Worm (Caenorhabditis elegans) whole organism, L1 larva: ENCODE data around the gene T24B8.3.
A peak's percentile ranks its signal among the peaks of the same experiment; 100 is the strongest.

ENCODE experiments used
- C16A3.4 ChIP-seq: fragments of 150-350 bp; optimal IDR thresholded peaks from 2 replicates; lab custom pipeline; 2014; ENCODE audit warnings: missing biosample characterization, missing genetic modification characterization
- F16B12.6 ChIP-seq: fragments of 150-350 bp; optimal IDR thresholded peaks from 2 replicates; lab custom pipeline; 2014; ENCODE audit warnings: missing biosample characterization, missing genetic modification characterization
- Y116A8C.19 ChIP-seq: sonication (generic microtip); optimal IDR thresholded peaks from 2 replicates; lab custom pipeline; 2016; ENCODE audit warnings: missing compliant biosample characterization, missing genetic modification characterization, borderline replicate concordance
- aha-1 ChIP-seq: fragments of 150-350 bp; optimal IDR thresholded peaks from 2 replicates; lab custom pipeline; 2014; ENCODE audit warnings: missing biosample characterization, missing genetic modification characterization
- aly-2 ChIP-seq: fragments of 150-350 bp; optimal IDR thresholded peaks from 2 replicates; lab custom pipeline; 2014; ENCODE audit warnings: missing biosample characterization, missing genetic modification characterization
- ceh-63 ChIP-seq: fragments of 200-800 bp; sonication (Bioruptor generic); optimal IDR thresholded peaks from 2 replicates; lab custom pipeline; 2018; ENCODE audit warnings: mild to moderate bottlenecking, missing genetic modification characterization, missing compliant biosample characterization
- ceh-8 ChIP-seq: fragments of 200-800 bp; sonication (Bioruptor generic); optimal IDR thresholded peaks from 2 replicates; lab custom pipeline; 2018; ENCODE audit warnings: mild to moderate bottlenecking, missing genetic modification characterization, moderate library complexity, missing compliant biosample characterization
- ceh-90 ChIP-seq: sonication (generic microtip); optimal IDR thresholded peaks from 2 replicates; lab custom pipeline; 2016; ENCODE audit warnings: missing genetic modification characterization, missing compliant biosample characterization
- dpl-1 ChIP-seq, 3 experiments: fragments of 150-350 bp in 2 of 3; sonication (generic microtip) in 1 of 3; optimal IDR thresholded peaks; 2 replicates each; lab custom pipeline; 2014 to 2017; ENCODE audit warnings: missing biosample characterization in 3 of 3, missing genetic modification characterization in 3 of 3, missing genetic modification reagents in 3 of 3
- dsc-1 ChIP-seq: sonication (generic microtip); optimal IDR thresholded peaks from 2 replicates; lab custom pipeline; 2016; ENCODE audit warnings: mild to moderate bottlenecking, missing genetic modification characterization, missing compliant biosample characterization
- efl-1 ChIP-seq, 4 experiments: fragments of 150-350 bp; optimal IDR thresholded peaks in 3 of 4; peaks in 1 of 4; 1 replicate in 1 of 4; 2 replicates in 3 of 4; lab custom pipeline; 2014; ENCODE audit warnings: missing biosample characterization in 2 of 4, missing genetic modification characterization in 2 of 4, missing genetic modification reagents in 2 of 4
- efl-3 ChIP-seq: fragments of 200-800 bp; sonication (Bioruptor generic); optimal IDR thresholded peaks from 2 replicates; lab custom pipeline; 2018; ENCODE audit warnings: mild to moderate bottlenecking, missing genetic modification characterization, missing compliant biosample characterization
- egl-27 ChIP-seq, 2 experiments: fragments of 150-350 bp in 1 of 2; sonication (generic microtip); optimal IDR thresholded peaks; 3 replicates each; lab custom pipeline; 2017 to 2018; ENCODE audit warnings: missing biosample characterization in 2 of 2, missing genetic modification characterization in 2 of 2, missing genetic modification reagents in 2 of 2
- elt-2 ChIP-seq: sonication (generic microtip); optimal IDR thresholded peaks from 2 replicates; lab custom pipeline; 2016; ENCODE audit warnings: missing genetic modification characterization, mild to moderate bottlenecking, inconsistent platforms, missing compliant biosample characterization, missing genetic modification reagents
- ets-5 ChIP-seq: fragments of 200-800 bp; sonication (Bioruptor generic); IDR thresholded peaks from 2 replicates; pipeline ENCODE4 v1.3.6; 2022; ENCODE audit warnings: missing genetic modification characterization, missing compliant biosample characterization
- fkh-10 ChIP-seq: sonication (generic microtip); optimal IDR thresholded peaks from 2 replicates; lab custom pipeline; 2017; ENCODE audit warnings: missing biosample characterization, missing genetic modification reagents, missing genetic modification characterization
- fkh-8 ChIP-seq: sonication (generic microtip); optimal IDR thresholded peaks from 2 replicates; lab custom pipeline; 2016; ENCODE audit warnings: mild to moderate bottlenecking, missing genetic modification characterization, missing compliant biosample characterization
- fos-1 ChIP-seq: fragments of 150-350 bp; optimal IDR thresholded peaks from 2 replicates; lab custom pipeline; 2014; ENCODE audit warnings: missing biosample characterization, missing genetic modification characterization
- grh-1 ChIP-seq: fragments of 200-800 bp; sonication (Bioruptor generic); IDR thresholded peaks from 2 replicates; pipeline ENCODE4 v1.3.6; 2022; ENCODE audit warnings: missing genetic modification reagents, missing genetic modification characterization, missing compliant biosample characterization
- hlh-17 ChIP-seq: fragments of 200-800 bp; sonication (Bioruptor generic); optimal IDR thresholded peaks from 2 replicates; lab custom pipeline; 2018; ENCODE audit warnings: missing genetic modification characterization, mild to moderate bottlenecking, missing compliant biosample characterization, moderate library complexity, borderline replicate concordance
- hpl-2 ChIP-seq: fragments of 150-350 bp; optimal IDR thresholded peaks from 2 replicates; lab custom pipeline; 2014; ENCODE audit warnings: missing biosample characterization, missing genetic modification reagents, missing genetic modification characterization
- irx-1 ChIP-seq: sonication (generic microtip); optimal IDR thresholded peaks from 2 replicates; lab custom pipeline; 2016; ENCODE audit warnings: missing genetic modification characterization, missing compliant biosample characterization
- isw-1 ChIP-seq: fragments of 200-800 bp; sonication (Bioruptor generic); IDR thresholded peaks from 2 replicates; pipeline ENCODE4 v1.3.6; 2022; ENCODE audit warnings: missing genetic modification characterization, missing compliant biosample characterization
- lir-3 ChIP-seq: sonication (generic microtip); optimal IDR thresholded peaks from 2 replicates; lab custom pipeline; 2016; ENCODE audit warnings: mild to moderate bottlenecking, missing genetic modification characterization, moderate library complexity, missing compliant biosample characterization; ENCODE audit not compliant: poor library complexity
- lsy-2 ChIP-seq, 2 experiments: fragments of 150-350 bp; optimal IDR thresholded peaks; 2 replicates each; lab custom pipeline; 2014; ENCODE audit warnings: missing biosample characterization in 2 of 2, missing genetic modification characterization in 2 of 2
- mab-9 ChIP-seq: fragments of 200-800 bp; sonication (Bioruptor generic); IDR thresholded peaks from 2 replicates; pipeline ENCODE4 v1.3.6; 2022; ENCODE audit warnings: missing genetic modification reagents, missing genetic modification characterization, missing compliant biosample characterization
- mdl-1 ChIP-seq, 2 experiments: fragments of 150-350 bp; optimal IDR thresholded peaks; 2 replicates each; lab custom pipeline; 2014 to 2017; ENCODE audit warnings: missing biosample characterization in 2 of 2, missing genetic modification characterization in 2 of 2, inconsistent platforms in 1 of 2
- mep-1 ChIP-seq: fragments of 150-350 bp; optimal IDR thresholded peaks from 2 replicates; lab custom pipeline; 2014; ENCODE audit warnings: missing biosample characterization, missing genetic modification characterization
- nhr-19 ChIP-seq: fragments of 200-800 bp; sonication (Bioruptor generic); conservative IDR thresholded peaks from 2 replicates; pipeline ENCODE4 v1.3.6; 2022; ENCODE audit warnings: missing genetic modification characterization, missing compliant biosample characterization
- nhr-28 ChIP-seq: fragments of 150-350 bp; optimal IDR thresholded peaks from 2 replicates; lab custom pipeline; 2014; ENCODE audit warnings: missing biosample characterization, missing genetic modification characterization
- nhr-47 ChIP-seq: sonication (generic microtip); optimal IDR thresholded peaks from 2 replicates; lab custom pipeline; 2016; ENCODE audit warnings: mild to moderate bottlenecking, missing genetic modification characterization, moderate library complexity, missing compliant biosample characterization
- nhr-85 ChIP-seq: sonication (generic microtip); peaks from one replicate; lab custom pipeline; 2016; ENCODE audit warnings: missing genetic modification characterization, inconsistent platforms, missing compliant biosample characterization
- nhr-90 ChIP-seq: sonication (generic microtip); optimal IDR thresholded peaks from 2 replicates; lab custom pipeline; 2016; ENCODE audit warnings: mild to moderate bottlenecking, missing genetic modification characterization, missing compliant biosample characterization; ENCODE audit not compliant: poor library complexity
- pag-3 ChIP-seq: sonication (generic microtip); optimal IDR thresholded peaks from 2 replicates; lab custom pipeline; 2017; ENCODE audit warnings: missing genetic modification characterization, mild to moderate bottlenecking, missing compliant biosample characterization, antibody characterized with exemption, borderline replicate concordance; ENCODE audit not compliant: insufficient read depth
- pax-3 ChIP-seq: fragments of 200-800 bp; sonication (Bioruptor generic); optimal IDR thresholded peaks from 2 replicates; lab custom pipeline; 2018; ENCODE audit warnings: mild to moderate bottlenecking, missing genetic modification characterization, moderate library complexity, missing compliant biosample characterization
- pqm-1 ChIP-seq: sonication (generic microtip); optimal IDR thresholded peaks from 3 replicates; lab custom pipeline; 2017; ENCODE audit warnings: missing biosample characterization, missing genetic modification characterization
- rnt-1 ChIP-seq: sonication (generic microtip); optimal IDR thresholded peaks from 2 replicates; lab custom pipeline; 2016; ENCODE audit warnings: mild to moderate bottlenecking, missing genetic modification characterization, moderate library complexity, missing compliant biosample characterization
- snpc-4 ChIP-seq: fragments of 150-350 bp; optimal IDR thresholded peaks from 2 replicates; lab custom pipeline; 2014; ENCODE audit warnings: missing biosample characterization, missing genetic modification characterization
- snu-23 ChIP-seq: sonication (generic microtip); optimal IDR thresholded peaks from 2 replicates; lab custom pipeline; 2016; ENCODE audit warnings: missing genetic modification characterization, missing compliant biosample characterization
- sptf-1 ChIP-seq: fragments of 150-350 bp; optimal IDR thresholded peaks from 2 replicates; lab custom pipeline; 2014; ENCODE audit warnings: missing biosample characterization, missing genetic modification characterization
- swsn-7 ChIP-seq: sonication (generic microtip); optimal IDR thresholded peaks from 2 replicates; lab custom pipeline; 2016; ENCODE audit warnings: missing genetic modification characterization, missing compliant biosample characterization
- tlp-1 ChIP-seq: fragments of 150-350 bp; optimal IDR thresholded peaks from 2 replicates; lab custom pipeline; 2014; ENCODE audit warnings: missing biosample characterization, missing genetic modification characterization
- unc-30 ChIP-seq: sonication (generic microtip); optimal IDR thresholded peaks from 2 replicates; lab custom pipeline; 2017; ENCODE audit warnings: missing biosample characterization, missing genetic modification characterization
- unc-86 ChIP-seq: sonication (generic microtip); optimal IDR thresholded peaks from 2 replicates; lab custom pipeline; 2016; ENCODE audit warnings: missing genetic modification characterization, missing compliant biosample characterization
- unc-98 ChIP-seq: fragments of 200-800 bp; sonication (Bioruptor generic); IDR thresholded peaks from 2 replicates; pipeline ENCODE4 v1.3.6; 2022; ENCODE audit warnings: missing genetic modification characterization, missing compliant biosample characterization
- xbp-1 ChIP-seq: sonication (generic microtip); optimal IDR thresholded peaks from 2 replicates; lab custom pipeline; 2016; ENCODE audit warnings: missing genetic modification characterization, missing compliant biosample characterization
- zag-1 ChIP-seq: fragments of 150-350 bp; optimal IDR thresholded peaks from 2 replicates; lab custom pipeline; 2014; ENCODE audit warnings: missing biosample characterization, missing genetic modification characterization
- ztf-4 ChIP-seq: fragments of 150-350 bp; optimal IDR thresholded peaks from 2 replicates; lab custom pipeline; 2014; ENCODE audit warnings: missing biosample characterization, missing genetic modification characterization

The T24B8.3 gene

ce11 chrII:9062261-9062948 lies 1.5 kb upstream of the T24B8.3 start (continued):
- no peak for TF ChIP-seq fkh-8
- no peak for TF ChIP-seq isw-1 (GFP tag; lab: Robert Waterston, UW)

- peak; percentile 81 for TF ChIP-seq mep-1 (tag; lab: Kevin White, UChicago)
- TF ChIP-seq lsy-2 (tag; optimal IDR thresholded peaks at IDR 0.05; lab: Kevin White, UChicago), result peak; percentile 72 to 81
- TF ChIP-seq snu-23 (GFP tag; lab: Kevin White, UChicago), result peak; percentile 84
- TF ChIP-seq ets-5 (GFP tag; lab: Robert Waterston, UW), result no peak
- peak; percentile 24 to 52 (median 32) for TF ChIP-seq dpl-1 (GFP tag; optimal IDR thresholded peaks at IDR 0.05; lab: Kevin White, UChicago)
- no peak for TF ChIP-seq ceh-63
- peak; percentile 77 for TF ChIP-seq rnt-1 (tag; lab: Kevin White, UChicago)
- peak; percentile 26 for TF ChIP-seq nhr-90 (tag; lab: Kevin White, UChicago)
- TF ChIP-seq unc-98 (GFP tag; lab: Robert Waterston, UW), result no peak
- peak; percentile 74 for TF ChIP-seq unc-86 (tag; lab: Kevin White, UChicago)
- TF ChIP-seq lir-3 (tag; lab: Kevin White, UChicago), result no peak
- TF ChIP-seq aha-1, result peak; percentile 51
- TF ChIP-seq unc-30 (tag; lab: Kevin White, UChicago), result no peak
- TF ChIP-seq mab-9 (GFP tag; lab: Robert Waterston, UW), result 0 out of 2 replicates have a peak, but pooled peaks have one; percentile 12
- TF ChIP-seq egl-27 (tag; optimal IDR thresholded peaks at IDR 0.05; lab: Kevin White, UChicago), result no peak
- peak; percentile 78 for TF ChIP-seq nhr-47 (tag; lab: Kevin White, UChicago)
- TF ChIP-seq isw-1 (GFP tag; lab: Robert Waterston, UW), result peak; percentile 47
- TF ChIP-seq aly-2, result peak; percentile 14
- TF ChIP-seq zag-1 (tag; lab: Kevin White, UChicago), result no peak
- TF ChIP-seq mdl-1 (tag; optimal IDR thresholded peaks at IDR 0.05; lab: Kevin White, UChicago), result peak in 1 of 2 experiments; percentile 29
- TF ChIP-seq hpl-2, result no peak
- peak; percentile 18 for TF ChIP-seq ztf-4 (tag; lab: Kevin White, UChicago)
- TF ChIP-seq pag-3 (tag; lab: Kevin White, UChicago), result no peak
- TF ChIP-seq fos-1 (tag; lab: Kevin White, UChicago), result peak; percentile 66
- peak; percentile 77 for TF ChIP-seq fkh-10 (GFP tag; lab: Kevin White, UChicago)
- no peak for TF ChIP-seq tlp-1 (tag; lab: Kevin White, UChicago)
- TF ChIP-seq irx-1, result peak; percentile 31
- peak; percentile 59 for TF ChIP-seq xbp-1 (tag; lab: Kevin White, UChicago)
- 0 out of 2 replicates have a peak, but pooled peaks have one; percentile 11 for TF ChIP-seq grh-1 (GFP tag; lab: Robert Waterston, UW)
- TF ChIP-seq nhr-28 (tag; lab: Kevin White, UChicago), result no peak
- peak; percentile 47 for TF ChIP-seq nhr-19 (GFP tag; lab: Robert Waterston, UW)
- TF ChIP-seq efl-3, result no peak
- no peak for TF ChIP-seq Y116A8C.19 (tag; lab: Kevin White, UChicago)
- TF ChIP-seq F16B12.6 (tag; lab: Kevin White, UChicago), result peak; percentile 37
- peak; percentile 66 for TF ChIP-seq C16A3.4 (tag; lab: Kevin White, UChicago)
- TF ChIP-seq dsc-1 (tag; lab: Kevin White, UChicago), result peak; percentile 71
- TF ChIP-seq pax-3 (tag; lab: Kevin White, UChicago), result peak; percentile 50
- TF ChIP-seq swsn-7, result peak; percentile 75
- TF ChIP-seq sptf-1 (tag; lab: Kevin White, UChicago), result no peak
- no peak for TF ChIP-seq pqm-1 (tag; lab: Kevin White, UChicago)
- peak; percentile 19 for TF ChIP-seq ceh-8 (GFP tag; lab: Kevin White, UChicago)
- peak; percentile 54 to 66 for TF ChIP-seq efl-1 (optimal IDR thresholded peaks at IDR 0.05; lab: Kevin White, UChicago)
- peak; percentile 26 to 93 for TF ChIP-seq efl-1 (GFP tag; optimal IDR thresholded peaks at IDR 0.05 in 1 of 2; lab: Kevin White, UChicago)
- no peak for TF ChIP-seq elt-2 (tag; lab: Kevin White, UChicago)
- no peak for TF ChIP-seq ceh-90
- TF ChIP-seq hlh-17 (GFP tag; lab: Kevin White, UChicago), result no peak
- peak; percentile 45 for TF ChIP-seq nhr-85 (tag; lab: Kevin White, UChicago)
- no peak for TF ChIP-seq snpc-4 (tag; lab: Kevin White, UChicago)
These were observed 733 bp upstream of the T24B8.3 start for ce11 chrII:9061557-9062183.
